Fruit fly (Drosophila melanogaster) whole organism, embryonic: Measurements from ENCODE around the gene CG42633.

Source experiments
- Adf1 ChIP-seq: fragments of 200-800 bp; sonication (Bioruptor generic); IDR thresholded peaks from 2 replicates; pipeline ENCODE4 v1.3.6; 2022; ENCODE audit warnings: missing biosample characterization, missing genetic modification characterization
- Asciz ChIP-seq: fragments of 200-800 bp; sonication (Bioruptor generic); optimal IDR thresholded peaks from 2 replicates; lab custom pipeline; 2017; ENCODE audit warnings: missing biosample characterization, mild to moderate bottlenecking, missing genetic modification characterization, missing genetic modification reagents
- Atf6 ChIP-seq: fragments of 200-800 bp; sonication (Bioruptor generic); IDR thresholded peaks from 2 replicates; pipeline ENCODE4 v1.3.6; 2022; ENCODE audit warnings: missing biosample characterization, missing genetic modification characterization
- CG15479 ChIP-seq: fragments of 200-800 bp; sonication (Bioruptor generic); optimal IDR thresholded peaks from 3 replicates; lab custom pipeline; 2019; ENCODE audit warnings: missing biosample characterization, mild to moderate bottlenecking, missing genetic modification characterization, moderate library complexity
- CG15514 ChIP-seq: fragments of 200-800 bp; sonication (Bioruptor generic); optimal IDR thresholded peaks from 3 replicates; lab custom pipeline; 2017; ENCODE audit warnings: missing biosample characterization, missing genetic modification characterization, mild to moderate bottlenecking, moderate library complexity, missing genetic modification reagents
- CG17359 ChIP-seq: fragments of 200-800 bp; sonication (Bioruptor generic); optimal IDR thresholded peaks from 3 replicates; lab custom pipeline; 2018; ENCODE audit warnings: missing biosample characterization, mild to moderate bottlenecking, missing genetic modification characterization, moderate library complexity
- CG2202 ChIP-seq: fragments of 200-800 bp; sonication (Bioruptor generic); optimal IDR thresholded peaks from 2 replicates; lab custom pipeline; 2018; ENCODE audit warnings: missing biosample characterization, mild to moderate bottlenecking, missing genetic modification characterization
- CG31365 ChIP-seq: fragments of 200-800 bp; sonication (Bioruptor generic); optimal IDR thresholded peaks from 2 replicates; lab custom pipeline; 2018; ENCODE audit warnings: missing biosample characterization, mild to moderate bottlenecking, missing genetic modification characterization
- CG32532 ChIP-seq: fragments of 200-800 bp; sonication (Bioruptor generic); IDR thresholded peaks from 2 replicates; pipeline ENCODE4 v1.3.6; 2022; ENCODE audit warnings: missing biosample characterization, missing genetic modification characterization
- CG32767 ChIP-seq: fragments of 200-800 bp; sonication (Bioruptor generic); IDR thresholded peaks from 2 replicates; pipeline ENCODE4 v1.3.6; 2022; ENCODE audit warnings: missing biosample characterization, missing genetic modification characterization
- CG34422 ChIP-seq: fragments of 200-800 bp; sonication (Bioruptor generic); IDR thresholded peaks from 3 replicates; pipeline ENCODE4 v1.3.6; 2022; ENCODE audit warnings: missing biosample characterization, missing genetic modification characterization
- CG7556 ChIP-seq: fragments of 200-800 bp; sonication (Bioruptor generic); optimal IDR thresholded peaks from 2 replicates; lab custom pipeline; 2017; ENCODE audit warnings: missing biosample characterization, mild to moderate bottlenecking, missing genetic modification characterization
- CG7987 ChIP-seq: fragments of 200-800 bp; sonication (Bioruptor generic); optimal IDR thresholded peaks from 2 replicates; lab custom pipeline; 2018; ENCODE audit warnings: missing biosample characterization, mild to moderate bottlenecking, missing genetic modification characterization, moderate library complexity
- CG9727 ChIP-seq: fragments of 200-800 bp; sonication (Bioruptor generic); optimal IDR thresholded peaks from 3 replicates; lab custom pipeline; 2017; ENCODE audit warnings: missing biosample characterization, mild to moderate bottlenecking, missing genetic modification characterization
- CkIIα-i1 ChIP-seq: fragments of 200-800 bp; sonication (Bioruptor generic); IDR thresholded peaks from 2 replicates; pipeline ENCODE4 v1.3.6; 2022; ENCODE audit warnings: missing biosample characterization, missing genetic modification characterization
- Dip3 ChIP-seq: fragments of 200-800 bp; sonication (Bioruptor generic); optimal IDR thresholded peaks from 3 replicates; lab custom pipeline; 2016; ENCODE audit warnings: missing biosample characterization, missing genetic modification characterization
- Doc3 ChIP-seq: fragments of 200-800 bp; sonication (Bioruptor generic); IDR thresholded peaks from 3 replicates; pipeline ENCODE4 v1.3.6; 2022; ENCODE audit warnings: missing biosample characterization, missing genetic modification characterization; ENCODE audit not compliant: partially characterized antibody
- Ets65A ChIP-seq: fragments of 200-800 bp; sonication (Bioruptor generic); peaks from one replicate; lab custom pipeline; 2016; ENCODE audit warnings: missing biosample characterization, missing genetic modification characterization
- Fer3 ChIP-seq: fragments of 200-800 bp; sonication (Bioruptor generic); optimal IDR thresholded peaks from 2 replicates; lab custom pipeline; 2018; ENCODE audit warnings: missing biosample characterization, mild to moderate bottlenecking, missing genetic modification characterization, moderate library complexity
- Gsc ChIP-seq: fragments of 200-800 bp; sonication (Bioruptor generic); IDR thresholded peaks from 2 replicates; pipeline ENCODE4 v1.3.6; 2022; ENCODE audit warnings: missing biosample characterization, missing genetic modification characterization
- Hey ChIP-seq: fragments of 200-800 bp; sonication (Bioruptor generic); optimal IDR thresholded peaks from 3 replicates; lab custom pipeline; 2018; ENCODE audit warnings: missing biosample characterization, mild to moderate bottlenecking, missing genetic modification characterization
- Hsf ChIP-seq: fragments of 200-800 bp; sonication (Bioruptor generic); optimal IDR thresholded peaks from 3 replicates; lab custom pipeline; 2016; ENCODE audit warnings: missing biosample characterization, missing genetic modification characterization
- Jarid2 ChIP-seq: fragments of 200-800 bp; sonication (Bioruptor generic); optimal IDR thresholded peaks from 3 replicates; lab custom pipeline; 2017; ENCODE audit warnings: mild to moderate bottlenecking, missing biosample characterization, missing genetic modification reagents, missing genetic modification characterization
- Lim3 ChIP-seq: fragments of 200-800 bp; sonication (Bioruptor generic); IDR thresholded peaks from 2 replicates; pipeline ENCODE4 v1.3.6; 2022; ENCODE audit warnings: missing biosample characterization, missing genetic modification characterization
- NK7.1 ChIP-seq: fragments of 200-800 bp; sonication (Bioruptor generic); optimal IDR thresholded peaks from 3 replicates; lab custom pipeline; 2016; ENCODE audit warnings: missing biosample characterization, missing genetic modification characterization
- NfI ChIP-seq: fragments of 200-800 bp; sonication (Bioruptor generic); optimal IDR thresholded peaks from 3 replicates; lab custom pipeline; 2018; ENCODE audit warnings: missing biosample characterization, mild to moderate bottlenecking, missing genetic modification characterization, moderate library complexity
- Xrp1 ChIP-seq: fragments of 200-800 bp; sonication (Bioruptor generic); IDR thresholded peaks from 2 replicates; pipeline ENCODE4 v1.3.6; 2022; ENCODE audit warnings: missing biosample characterization, missing genetic modification characterization
- bab2 ChIP-seq: fragments of 200-800 bp; sonication (Bioruptor generic); optimal IDR thresholded peaks from 2 replicates; lab custom pipeline; 2016; ENCODE audit warnings: missing biosample characterization, missing genetic modification characterization
- btn ChIP-seq: fragments of 200-800 bp; sonication (Bioruptor generic); optimal IDR thresholded peaks from 2 replicates; lab custom pipeline; 2016; ENCODE audit warnings: missing biosample characterization, missing genetic modification characterization
- cas ChIP-seq: fragments of 200-800 bp; sonication (Bioruptor generic); IDR thresholded peaks from 2 replicates; pipeline ENCODE4 v1.3.6; 2022; ENCODE audit warnings: missing biosample characterization, missing genetic modification characterization
- crp ChIP-seq, 2 experiments: fragments of 200-800 bp; sonication (Bioruptor generic); optimal IDR thresholded peaks; 2 replicates in 1 of 2; 3 replicates in 1 of 2; lab custom pipeline; 2017; ENCODE audit warnings: missing biosample characterization in 2 of 2, missing genetic modification characterization in 2 of 2, mild to moderate bottlenecking in 1 of 2, moderate library complexity in 1 of 2
- fru ChIP-seq: fragments of >200 bp; optimal IDR thresholded peaks from 2 replicates; lab custom pipeline; 2017
- gro ChIP-seq: fragments of 200-800 bp; sonication (Bioruptor generic); optimal IDR thresholded peaks from 2 replicates; lab custom pipeline; 2016; ENCODE audit warnings: missing biosample characterization, missing genetic modification characterization
- h ChIP-seq: fragments of >200 bp; optimal IDR thresholded peaks from 2 replicates; lab custom pipeline; 2017
- hbn ChIP-seq: fragments of 200-800 bp; sonication (Bioruptor generic); IDR thresholded peaks from 2 replicates; pipeline ENCODE4 v1.3.6; 2022; ENCODE audit warnings: missing biosample characterization, missing genetic modification characterization; ENCODE audit not compliant: partially characterized antibody
- her ChIP-seq: fragments of 200-800 bp; sonication (Bioruptor generic); optimal IDR thresholded peaks from 2 replicates; lab custom pipeline; 2016; ENCODE audit warnings: missing biosample characterization, missing genetic modification characterization
- mam ChIP-seq: fragments of 200-800 bp; sonication (Bioruptor generic); optimal IDR thresholded peaks from 3 replicates; lab custom pipeline; 2016; ENCODE audit warnings: missing biosample characterization, missing genetic modification characterization
- odd ChIP-seq: fragments of 200-800 bp; sonication (Bioruptor generic); optimal IDR thresholded peaks from 2 replicates; lab custom pipeline; 2017; ENCODE audit warnings: missing biosample characterization, mild to moderate bottlenecking, missing genetic modification characterization
- peb ChIP-seq: fragments of 200-800 bp; sonication (Bioruptor generic); IDR thresholded peaks from 2 replicates; pipeline ENCODE4 v1.3.6; 2022; ENCODE audit warnings: missing biosample characterization, missing genetic modification characterization
- repo ChIP-seq: fragments of 200-800 bp; sonication (Bioruptor generic); optimal IDR thresholded peaks from 2 replicates; lab custom pipeline; 2016; ENCODE audit warnings: missing biosample characterization, missing genetic modification characterization
- ro ChIP-seq: fragments of 200-800 bp; sonication (Bioruptor generic); IDR thresholded peaks from 2 replicates; pipeline ENCODE4 v1.3.6; 2022; ENCODE audit warnings: missing biosample characterization, missing genetic modification characterization
- run ChIP-seq: fragments of 200-800 bp; sonication (Bioruptor generic); optimal IDR thresholded peaks from 3 replicates; lab custom pipeline; 2018; ENCODE audit warnings: missing biosample characterization, mild to moderate bottlenecking, missing genetic modification characterization
- sc ChIP-seq, 3 experiments: fragments of >200 bp in 2 of 3; fragments of 200-800 bp in 1 of 3; sonication (Bioruptor generic) in 1 of 3; optimal IDR thresholded peaks; 2 replicates in 2 of 3; 3 replicates in 1 of 3; lab custom pipeline; 2017; ENCODE audit warnings: mild to moderate bottlenecking in 1 of 3, missing biosample characterization in 1 of 3, missing genetic modification characterization in 1 of 3, missing genetic modification reagents in 1 of 3
- slbo ChIP-seq: fragments of 200-800 bp; sonication (Bioruptor generic); IDR thresholded peaks from 2 replicates; pipeline ENCODE4 v1.3.6; 2022; ENCODE audit warnings: missing biosample characterization, missing genetic modification characterization
- tgo ChIP-seq: fragments of 200-800 bp; sonication (Bioruptor generic); IDR thresholded peaks from 3 replicates; pipeline ENCODE4 v1.3.6; 2022; ENCODE audit warnings: missing biosample characterization, missing genetic modification characterization
- tll ChIP-seq, 2 experiments: fragments of 200-800 bp in 1 of 2; fragments of >200 bp in 1 of 2; sonication (Bioruptor generic) in 1 of 2; optimal IDR thresholded peaks; 2 replicates each; lab custom pipeline; 2017 to 2019; ENCODE audit warnings: missing biosample characterization in 2 of 2, missing genetic modification characterization in 2 of 2, mild to moderate bottlenecking in 1 of 2, moderate library complexity in 1 of 2
- trh ChIP-seq: fragments of 200-800 bp; sonication (Bioruptor generic); optimal IDR thresholded peaks from 2 replicates; lab custom pipeline; 2016; ENCODE audit warnings: missing biosample characterization, missing genetic modification characterization
- tup ChIP-seq: fragments of 200-800 bp; sonication (Bioruptor generic); optimal IDR thresholded peaks from 2 replicates; lab custom pipeline; 2016; ENCODE audit warnings: missing biosample characterization, mild to moderate bottlenecking, missing genetic modification characterization, moderate library complexity
- unpg ChIP-seq: fragments of 200-800 bp; sonication (Bioruptor generic); optimal IDR thresholded peaks from 3 replicates; lab custom pipeline; 2018; ENCODE audit warnings: missing biosample characterization, mild to moderate bottlenecking, missing genetic modification characterization, moderate library complexity

CG42633 gene

dm6 chr3R:10760966-10761855, 20.9 kb downstream of the CG42633 start, which contains the start of the genes MED7 and Cap-H2 (continued):
- TF ChIP-seq CG15514 (peak; percentile 80), fru (lab: Kevin White, UChicago) (no peak), ro (GFP tag; lab: Robert Waterston, UW) (peak; percentile 27; the same call in 1 of the 2 replicates), Hey (tag; lab: Kevin White, UChicago) (no peak), Lim3 (no peak), CG7987 (GFP tag; lab: Kevin White, UChicago) (peak; percentile 19), trh (GFP tag; lab: Kevin White, UChicago) (peak; percentile 84), CG31365 (tag; lab: Kevin White, UChicago) (no peak), mam (GFP tag; lab: Kevin White, UChicago) (peak; percentile 85), CG7556 (GFP tag; lab: Kevin White, UChicago) (peak; percentile 65), CG2202 (tag; lab: Kevin White, UChicago) (no peak), Hsf (GFP tag; lab: Kevin White, UChicago) (peak; percentile 87), run (no peak), CG15479 (GFP tag; lab: Kevin White, UChicago) (peak; percentile 4), Adf1 (peak; percentile 61), gro (peak; percentile 85), CG17359 (tag; lab: Kevin White, UChicago) (no peak), her (GFP tag; lab: Kevin White, UChicago) (peak; percentile 26), Xrp1 (GFP tag; lab: Robert Waterston, UW) (peak; percentile 81), CG32532 (peak; percentile 88), CG9727 (GFP tag; lab: Kevin White, UChicago) (peak; percentile 85), CkIIα-i1 (GFP tag; lab: Robert Waterston, UW) (no peak), Doc3 (GFP tag; lab: Robert Waterston, UW) (peak; percentile 99), Atf6 (GFP tag; lab: Robert Waterston, UW) (peak; percentile 82), sc (optimal IDR thresholded peaks at IDR 0.05; lab: Kevin White, UChicago) (no peak), sc (GFP tag; optimal IDR thresholded peaks at IDR 0.05; lab: Kevin White, UChicago) (peak; percentile 3), btn (GFP tag; lab: Kevin White, UChicago) (peak; percentile 11), cas (peak; percentile 65), tup (GFP tag; lab: Kevin White, UChicago) (peak; percentile 58), crp (GFP tag; optimal IDR thresholded peaks at IDR 0.05; lab: Kevin White, UChicago) (peak in 1 of 2 experiments; percentile 34), odd (peak; percentile 8), unpg (GFP tag; lab: Kevin White, UChicago) (peak; percentile 72), Dip3 (GFP tag; lab: Kevin White, UChicago) (peak; percentile 71), CG32767 (0 out of 2 replicates have a peak, but pooled peaks have one; percentile 37), CG34422 (peak; percentile 85), hbn (GFP tag; lab: Robert Waterston, UW) (peak; percentile 99), bab2 (GFP tag; lab: Kevin White, UChicago) (peak; percentile 95), peb (peak; percentile 53; the same call in 1 of the 2 replicates), NK7.1 (GFP tag; lab: Kevin White, UChicago) (no peak), Asciz (GFP tag; lab: Kevin White, UChicago) (peak; percentile 36), tll (GFP tag; optimal IDR thresholded peaks at IDR 0.05; lab: Kevin White, UChicago) (peak; percentile 56 to 78), Fer3 (tag; lab: Kevin White, UChicago) (peak; percentile 62), NfI (GFP tag; lab: Kevin White, UChicago) (peak; percentile 74), Jarid2 (GFP tag; lab: Kevin White, UChicago) (no peak), repo (GFP tag; lab: Kevin White, UChicago) (peak; percentile 55), Ets65A (GFP tag; lab: Kevin White, UChicago) (peak; percentile 96), tgo (GFP tag; lab: Robert Waterston, UW) (peak; percentile 82), h (lab: Kevin White, UChicago) (no peak), Gsc (GFP tag; lab: Robert Waterston, UW) (no peak), slbo (peak; percentile 90)
